Fruit fly (Drosophila melanogaster) whole organism, prepupa: ENCODE data around the gene CG34303.
A peak's percentile ranks its signal among the peaks of the same experiment; 100 is the strongest.

Experiments
- Blimp-1 ChIP-seq: fragments of 200-800 bp; sonication (Bioruptor generic); optimal IDR thresholded peaks from 3 replicates; lab custom pipeline; 2017; ENCODE audit warnings: missing biosample characterization, missing genetic modification characterization, mild to moderate bottlenecking, moderate library complexity, missing genetic modification reagents
- CG11762 ChIP-seq: fragments of 200-800 bp; sonication (Bioruptor generic); optimal IDR thresholded peaks from 3 replicates; lab custom pipeline; 2016; ENCODE audit warnings: missing biosample characterization, missing genetic modification characterization; ENCODE audit not compliant: insufficient read depth
- CG11902 ChIP-seq: fragments of 200-800 bp; sonication (Bioruptor generic); optimal IDR thresholded peaks from 3 replicates; lab custom pipeline; 2016; ENCODE audit warnings: missing biosample characterization, missing genetic modification characterization
- CG1621 ChIP-seq: fragments of 200-800 bp; sonication (Bioruptor generic); optimal IDR thresholded peaks from 3 replicates; lab custom pipeline; 2018; ENCODE audit warnings: missing biosample characterization, mild to moderate bottlenecking, missing genetic modification characterization
- CG34406 ChIP-seq: fragments of 200-800 bp; sonication (Bioruptor generic); optimal IDR thresholded peaks from 3 replicates; lab custom pipeline; 2016; ENCODE audit warnings: missing biosample characterization, missing genetic modification characterization
- CG8119 ChIP-seq: fragments of 200-800 bp; sonication (Bioruptor generic); IDR thresholded peaks from 3 replicates; pipeline ENCODE4 v1.3.6; 2022; ENCODE audit warnings: missing biosample characterization, missing genetic modification characterization
- CG8632 ChIP-seq: fragments of 200-800 bp; sonication (Bioruptor generic); optimal IDR thresholded peaks from 3 replicates; lab custom pipeline; 2016; ENCODE audit warnings: missing biosample characterization, missing genetic modification characterization
- Eip78C ChIP-seq: fragments of 200-800 bp; sonication (Bioruptor generic); peaks from one replicate; lab custom pipeline; 2016; ENCODE audit warnings: missing biosample characterization, missing genetic modification characterization
- OdsH ChIP-seq: fragments of 200-800 bp; sonication (Bioruptor generic); optimal IDR thresholded peaks from 3 replicates; lab custom pipeline; 2016; ENCODE audit warnings: missing biosample characterization, missing genetic modification characterization
- achi ChIP-seq: fragments of 200-800 bp; sonication (Bioruptor generic); optimal IDR thresholded peaks from 3 replicates; lab custom pipeline; 2016; ENCODE audit warnings: missing biosample characterization, missing genetic modification characterization
- dac ChIP-seq: fragments of 200-800 bp; sonication (Bioruptor generic); optimal IDR thresholded peaks from 2 replicates; lab custom pipeline; 2017; ENCODE audit warnings: missing biosample characterization, mild to moderate bottlenecking, missing genetic modification characterization
- eg ChIP-seq: fragments of 200-800 bp; sonication (Bioruptor generic); IDR thresholded peaks from 3 replicates; pipeline ENCODE4 v1.3.6; 2022; ENCODE audit warnings: missing biosample characterization, missing genetic modification characterization
- net ChIP-seq: fragments of 200-800 bp; sonication (Bioruptor generic); optimal IDR thresholded peaks from 3 replicates; lab custom pipeline; 2016; ENCODE audit warnings: missing biosample characterization, missing genetic modification characterization

- TF ChIP-seq eg (GFP tag; lab: Robert Waterston, UW) (peak; percentile 72), net (GFP tag; lab: Kevin White, UChicago) (peak; percentile 52), OdsH (peak; percentile 40), CG1621 (tag; lab: Kevin White, UChicago) (peak; percentile 16), dac (GFP tag; lab: Kevin White, UChicago) (no peak), Blimp-1 (GFP tag; lab: Kevin White, UChicago) (no peak), CG8119 (peak; percentile 51; the same call in 1 of the 3 replicates), CG11762 (GFP tag; lab: Kevin White, UChicago) (peak; percentile 2), CG11902 (GFP tag; lab: Kevin White, UChicago) (no peak), CG34406 (GFP tag; lab: Kevin White, UChicago) (peak; percentile 31), CG8632 (GFP tag; lab: Kevin White, UChicago) (no peak), Eip78C (GFP tag; lab: Kevin White, UChicago) (peak; percentile 92), achi (GFP tag; lab: Kevin White, UChicago) (peak; percentile 27)
Observed at dm6 chr3R:10139649-10140598, 11.8 kb downstream of the CG34303 start, which contains the start of gene tws.
